Worm (Caenorhabditis elegans): ENCODE data around the gene ldb-1.

ce11 chrX:11088952-11089351, 60.2 kb downstream of the ldb-1 start, which contains the start of gene W04G3.11:
- no peak for TF ChIP-seq mxl-3 (GFP tag; optimal IDR thresholded peaks at IDR 0.05)
- TF ChIP-seq egl-27 (tag; optimal IDR thresholded peaks at IDR 0.05) = no peak
- no peak for TF ChIP-seq pha-4 (GFP tag; IDR thresholded peaks at IDR 0.05)
- no peak for TF ChIP-seq pha-4 (tag; optimal IDR thresholded peaks at IDR 0.05)
- no peak for TF ChIP-seq rbr-2 (tag; optimal IDR thresholded peaks at IDR 0.05)
- no peak for TF ChIP-seq F10B5.3 (tag; optimal IDR thresholded peaks at IDR 0.05)
- no peak for TF ChIP-seq tag-97 (GFP tag; IDR thresholded peaks at IDR 0.05)
- TF ChIP-seq fkh-10 (GFP tag; optimal IDR thresholded peaks at IDR 0.05) = no peak
- no peak for TF ChIP-seq daf-12 (tag; optimal IDR thresholded peaks at IDR 0.05)
- TF ChIP-seq lin-13 (GFP tag; optimal IDR thresholded peaks at IDR 0.05) = no peak
- no peak for TF ChIP-seq ama-1 (optimal IDR thresholded peaks at IDR 0.05)
- TF ChIP-seq unc-62 (GFP tag; optimal IDR thresholded peaks at IDR 0.05 in 1 of 2) = peak in 1 of 2 experiments; percentile 77
- TF ChIP-seq unc-62 (tag; optimal IDR thresholded peaks at IDR 0.05) = no peak
- no peak for TF ChIP-seq F49E8.2 (tag; optimal IDR thresholded peaks at IDR 0.05; ENCODE audit: borderline replicate concordance)
- no peak for TF ChIP-seq nhr-10 (tag; optimal IDR thresholded peaks at IDR 0.05)
